Worm (Caenorhabditis elegans): ENCODE results near the gene ckb-4.

DNA sequence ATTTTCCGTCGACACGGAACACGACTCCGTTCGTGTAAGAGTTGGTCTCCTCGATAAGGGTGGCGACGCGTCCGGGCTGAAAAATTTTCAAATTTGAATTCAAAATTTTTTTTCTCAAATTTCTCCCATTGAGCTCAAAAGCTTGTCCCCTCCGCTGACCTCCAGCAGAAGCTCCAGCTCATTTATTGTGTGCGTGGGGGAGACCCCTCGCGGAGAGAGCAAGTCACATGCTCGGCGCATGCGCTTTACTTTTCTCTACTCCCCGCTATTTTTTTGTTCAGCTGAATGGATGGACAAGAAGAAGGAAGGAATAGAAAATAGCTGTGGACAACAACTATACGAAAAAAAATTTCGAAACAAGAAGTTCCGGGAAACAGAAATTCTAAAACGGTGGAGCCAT, 24.3 kb upstream of the ckb-4 start:
- no peak for TF ChIP-seq attf-6 (GFP tag; IDR thresholded peaks at IDR 0.05)
- TF ChIP-seq F49E8.2 (tag; optimal IDR thresholded peaks at IDR 0.05; ENCODE audit: insufficient read depth): no peak
- TF ChIP-seq ets-4 (GFP tag; optimal IDR thresholded peaks at IDR 0.05): no peak
- TF ChIP-seq ama-1 (optimal IDR thresholded peaks at IDR 0.05): no peak
- no peak for TF ChIP-seq ama-1 (GFP tag; optimal IDR thresholded peaks at IDR 0.05)
- TF ChIP-seq sea-2 (GFP tag; IDR thresholded peaks at IDR 0.05): no peak
- no peak for TF ChIP-seq nhr-120 (GFP tag; IDR thresholded peaks at IDR 0.05)
- no peak for TF ChIP-seq dpl-1 (GFP tag; optimal IDR thresholded peaks at IDR 0.05)
- no peak for TF ChIP-seq him-1 (tag; optimal IDR thresholded peaks at IDR 0.05)

All from whole organism, young adult.